Fruit fly (Drosophila melanogaster): ENCODE data around the gene ldbr.

DNA sequence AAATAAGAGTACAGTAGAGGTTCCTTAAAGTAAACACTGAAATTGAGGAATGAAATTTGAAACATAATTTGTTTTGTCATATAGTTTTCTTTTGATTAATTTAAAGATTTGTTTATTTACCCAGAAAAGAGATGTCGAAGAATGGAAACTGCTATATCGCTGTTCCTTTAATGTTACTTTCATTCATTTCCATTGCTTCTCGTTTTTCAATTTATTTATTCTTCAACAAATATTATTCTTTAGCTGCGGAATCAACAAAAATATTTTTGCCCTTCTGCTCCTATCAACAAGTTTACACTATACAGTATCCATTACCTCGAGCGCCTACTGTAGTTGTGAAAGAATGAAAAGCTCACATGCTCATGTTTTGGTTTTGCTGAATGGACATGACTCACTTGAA lies 45.5 kb upstream of the ldbr start:
- TF ChIP-seq br (GFP tag; optimal IDR thresholded peaks at IDR 0.05) (no peak), CrebA (GFP tag; optimal IDR thresholded peaks at IDR 0.05; ENCODE audit: borderline replicate concordance) (no peak), h (GFP tag; optimal IDR thresholded peaks at IDR 0.05) (peak; percentile 18), psq (GFP tag; optimal IDR thresholded peaks at IDR 0.05) (no peak), dl (GFP tag; optimal IDR thresholded peaks at IDR 0.05; ENCODE audit: insufficient read depth in 1 of 2, partially characterized antibody in 2 of 2) (no peak), lola (GFP tag; optimal IDR thresholded peaks at IDR 0.05) (no peak), dsf (GFP tag; optimal IDR thresholded peaks at IDR 0.05; ENCODE audit: borderline replicate concordance) (no peak), sage (GFP tag; optimal IDR thresholded peaks at IDR 0.05) (no peak), sv (GFP tag; optimal IDR thresholded peaks at IDR 0.05) (no peak), Abd-B (GFP tag; optimal IDR thresholded peaks at IDR 0.05) (no peak), Dfd (GFP tag; optimal IDR thresholded peaks at IDR 0.05) (no peak), usp (GFP tag; optimal IDR thresholded peaks at IDR 0.05) (no peak)

Measured in whole organism, wandering third instar larva.